Fruit fly (Drosophila melanogaster): ENCODE results near the gene CG32270.
A peak's percentile ranks its signal among the peaks of the same experiment; 100 is the strongest.

Gene CG32270

DNA sequence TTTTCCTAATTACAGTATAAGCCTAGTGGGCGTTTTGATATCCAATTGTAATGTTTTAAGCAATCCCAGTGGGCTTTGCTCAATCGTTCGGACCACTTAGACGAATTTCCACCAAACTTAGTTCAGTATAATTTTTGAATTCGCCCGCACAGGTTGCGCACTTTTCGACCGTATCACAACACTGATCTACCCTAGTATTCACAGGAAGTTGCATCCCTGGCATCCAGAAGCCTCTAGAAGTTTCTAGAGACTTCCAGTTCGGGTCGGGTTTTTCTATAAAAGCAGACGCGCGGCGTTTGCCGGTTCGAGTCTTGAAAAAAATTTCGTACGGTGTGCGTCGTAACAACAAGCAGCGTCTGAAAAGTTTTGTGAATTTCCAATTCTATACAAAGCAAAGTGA is 15.9 kb downstream of the CG32270 start, which contains the start of gene Hsp83 (continued):
- TF ChIP-seq tup (GFP tag; optimal IDR thresholded peaks at IDR 0.05), result peak; percentile 84
- peak; percentile 96 for TF ChIP-seq NFAT (GFP tag; IDR thresholded peaks at IDR 0.05)
- TF ChIP-seq ro (GFP tag; IDR thresholded peaks at IDR 0.05), result peak; percentile 40; the same call in 1 of the 2 replicates
- TF ChIP-seq cato (GFP tag; optimal IDR thresholded peaks at IDR 0.05; ENCODE audit: borderline replicate concordance), result peak; percentile 66
- TF ChIP-seq pzg (GFP tag; optimal IDR thresholded peaks at IDR 0.05), result peak; percentile 76
- peak; percentile 79 for TF ChIP-seq mam (GFP tag; optimal IDR thresholded peaks at IDR 0.05)
- peak; percentile 69 for TF ChIP-seq D19A (tag; optimal IDR thresholded peaks at IDR 0.05)
- TF ChIP-seq CG30431 (GFP tag; optimal IDR thresholded peaks at IDR 0.05), result peak; percentile 89
- peak; percentile 98 for TF ChIP-seq CG11723 (GFP tag; optimal IDR thresholded peaks at IDR 0.05)
- TF ChIP-seq CG17186 (GFP tag; optimal IDR thresholded peaks at IDR 0.05), result peak; percentile 96
- TF ChIP-seq CG7271 (tag; optimal IDR thresholded peaks at IDR 0.05), result peak; percentile 97
- TF ChIP-seq CG31388 (GFP tag; optimal IDR thresholded peaks at IDR 0.05), result peak; percentile 58
- TF ChIP-seq esg (GFP tag; conservative IDR thresholded peaks at IDR 0.05), result peak; percentile 63
- peak; percentile 80 for TF ChIP-seq CG7745 (tag; optimal IDR thresholded peaks at IDR 0.05)
- peak; percentile 81 for TF ChIP-seq CG2889 (GFP tag; IDR thresholded peaks at IDR 0.05)
- peak; percentile 88 for TF ChIP-seq tin (GFP tag; optimal IDR thresholded peaks at IDR 0.05)
- peak; percentile 96 for TF ChIP-seq CG10209 (GFP tag; optimal IDR thresholded peaks at IDR 0.05)
- peak; percentile 98 for TF ChIP-seq CG12659 (GFP tag; optimal IDR thresholded peaks at IDR 0.05)
- peak; percentile 98 for TF ChIP-seq PHDP (tag; optimal IDR thresholded peaks at IDR 0.05)
- TF ChIP-seq Med (GFP tag), result peak; percentile 100
- TF ChIP-seq pfk (GFP tag; optimal IDR thresholded peaks at IDR 0.05), result peak; percentile 92
- peak; percentile 95 for TF ChIP-seq NK7.1 (GFP tag; optimal IDR thresholded peaks at IDR 0.05)
- TF ChIP-seq z (GFP tag; IDR thresholded peaks at IDR 0.05), result peak; percentile 73
- no peak for TF ChIP-seq pan (optimal IDR thresholded peaks at IDR 0.05)
- TF ChIP-seq pan (GFP tag; optimal IDR thresholded peaks at IDR 0.05 in 1 of 2, IDR thresholded peaks at IDR 0.05 in 1 of 2), result peak in 1 of 2 experiments; percentile 92
- TF ChIP-seq fd3F (GFP tag; optimal IDR thresholded peaks at IDR 0.05), result peak; percentile 86
- peak; percentile 96 for TF ChIP-seq her (GFP tag; optimal IDR thresholded peaks at IDR 0.05)
- peak; percentile 95 for TF ChIP-seq Dbx (GFP tag; IDR thresholded peaks at IDR 0.05)
- peak in 1 of 2 experiments; percentile 89 for TF ChIP-seq insv (GFP tag; optimal IDR thresholded peaks at IDR 0.05)
- TF ChIP-seq CG12744 (GFP tag; optimal IDR thresholded peaks at IDR 0.05), result peak; percentile 94
- TF ChIP-seq az2 (GFP tag; optimal IDR thresholded peaks at IDR 0.05), result peak; percentile 83
- TF ChIP-seq sisA (GFP tag; IDR thresholded peaks at IDR 0.05), result peak; percentile 38; the same call in 1 of the 2 replicates
- TF ChIP-seq CG31441 (GFP tag; IDR thresholded peaks at IDR 0.05), result peak; percentile 91
- TF ChIP-seq Fer3 (tag; optimal IDR thresholded peaks at IDR 0.05), result peak; percentile 98
- TF ChIP-seq CG16863 (GFP tag; optimal IDR thresholded peaks at IDR 0.05), result peak; percentile 90
- TF ChIP-seq CG11398 (GFP tag; optimal IDR thresholded peaks at IDR 0.05), result peak; percentile 95
- peak; percentile 90 for TF ChIP-seq Antp (GFP tag; optimal IDR thresholded peaks at IDR 0.05)
- peak; percentile 98 for TF ChIP-seq scrt (GFP tag; optimal IDR thresholded peaks at IDR 0.05)
- peak; percentile 85 for TF ChIP-seq gsb-n (tag; optimal IDR thresholded peaks at IDR 0.05)
- TF ChIP-seq Gsc (GFP tag; IDR thresholded peaks at IDR 0.05), result no peak
- TF ChIP-seq CG10565 (GFP tag; optimal IDR thresholded peaks at IDR 0.05), result peak; percentile 60
- TF ChIP-seq Mad (GFP tag; optimal IDR thresholded peaks at IDR 0.05), result peak; percentile 95
- TF ChIP-seq CG10979 (tag; optimal IDR thresholded peaks at IDR 0.05), result peak; percentile 89
- peak; percentile 95 for TF ChIP-seq Dad (GFP tag; optimal IDR thresholded peaks at IDR 0.05)
- no peak for TF ChIP-seq crp (GFP tag; optimal IDR thresholded peaks at IDR 0.05)
- TF ChIP-seq CG6272 (GFP tag; IDR thresholded peaks at IDR 0.05), result peak; percentile 56
- TF ChIP-seq CG4820 (GFP tag; optimal IDR thresholded peaks at IDR 0.05), result peak; percentile 76
- TF ChIP-seq grn (GFP tag; optimal IDR thresholded peaks at IDR 0.05), result peak; percentile 81
- TF ChIP-seq CG8089 (GFP tag; optimal IDR thresholded peaks at IDR 0.05), result peak; percentile 92
- TF ChIP-seq CG9215 (GFP tag; IDR thresholded peaks at IDR 0.05), result peak; percentile 60
- TF ChIP-seq CG9876 (GFP tag; optimal IDR thresholded peaks at IDR 0.05), result peak; percentile 89
